Fruit fly (Drosophila melanogaster): ENCODE data around the gene MED31.
A peak's percentile ranks its signal among the peaks of the same experiment; 100 is the strongest.

The MED31 gene

DNA sequence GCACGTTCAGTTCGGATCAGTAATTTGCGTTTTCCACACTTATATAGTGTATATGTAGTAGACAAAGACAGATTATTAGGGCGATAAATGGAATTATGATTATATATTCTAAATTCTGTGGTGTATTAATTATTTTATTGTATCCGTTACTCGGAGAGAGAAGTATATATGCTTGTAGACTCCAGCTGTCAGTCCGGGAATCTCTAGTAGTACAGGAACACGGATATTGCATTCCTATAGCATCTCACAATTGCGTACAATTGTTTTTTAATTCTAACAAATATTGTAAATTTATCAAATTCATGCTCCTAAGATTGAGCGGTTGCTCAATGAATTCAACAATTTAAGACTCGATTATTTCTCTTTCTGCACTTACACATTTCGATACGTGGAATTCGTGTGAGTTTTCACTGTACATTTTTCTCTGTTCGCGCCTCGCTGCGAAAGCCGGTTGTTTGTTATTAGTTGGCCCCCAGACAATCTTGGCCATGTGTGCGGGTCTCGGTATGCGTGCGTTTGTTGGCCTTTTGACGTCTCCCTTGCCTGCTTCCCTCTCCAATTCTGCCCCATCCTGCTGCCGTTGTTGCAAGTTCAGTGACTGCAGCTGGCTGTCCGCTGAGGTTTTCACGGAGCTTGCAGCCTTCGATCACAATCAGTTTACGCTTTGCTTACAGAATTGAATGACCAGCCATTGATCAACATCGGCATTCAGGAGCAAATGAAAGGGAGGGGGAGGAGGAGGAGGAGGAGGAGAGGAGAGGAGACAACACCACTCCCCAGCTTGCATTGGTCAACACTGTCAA, 25.8 kb downstream of the MED31 start (continued):
- TF ChIP-seq corto (GFP tag; optimal IDR thresholded peaks at IDR 0.05), result no peak
- TF ChIP-seq CG10147 (GFP tag; optimal IDR thresholded peaks at IDR 0.05), result no peak
- TF ChIP-seq slbo (GFP tag; IDR thresholded peaks at IDR 0.05), result no peak
- TF ChIP-seq Usf (GFP tag; optimal IDR thresholded peaks at IDR 0.05), result no peak
- no peak for TF ChIP-seq CG8290 (GFP tag; optimal IDR thresholded peaks at IDR 0.05)
- TF ChIP-seq CG8290 (tag; optimal IDR thresholded peaks at IDR 0.05), result no peak
- no peak for TF ChIP-seq bab2 (GFP tag; optimal IDR thresholded peaks at IDR 0.05)
- no peak for TF ChIP-seq CG3995 (GFP tag; optimal IDR thresholded peaks at IDR 0.05)
- TF ChIP-seq Opbp (GFP tag; IDR thresholded peaks at IDR 0.05; ENCODE audit: partially characterized antibody), result 0 out of 3 replicates have a peak, but pooled peaks have one; percentile 19
- peak; percentile 50 for TF ChIP-seq kni (GFP tag; optimal IDR thresholded peaks at IDR 0.05)
- no peak for TF ChIP-seq CG10366 (GFP tag; IDR thresholded peaks at IDR 0.05)
- 0 out of 3 replicates have a peak, but pooled peaks have one; percentile 32 for TF ChIP-seq CG17361 (GFP tag; IDR thresholded peaks at IDR 0.05)
- no peak for TF ChIP-seq knrl (GFP tag; IDR thresholded peaks at IDR 0.05; ENCODE audit: partially characterized antibody)
- no peak for TF ChIP-seq Oaz (GFP tag; IDR thresholded peaks at IDR 0.05)
- TF ChIP-seq CkIIα-i1 (GFP tag; IDR thresholded peaks at IDR 0.05), result no peak
- no peak for TF ChIP-seq CG12219 (GFP tag; optimal IDR thresholded peaks at IDR 0.05)
- TF ChIP-seq Asciz (GFP tag; optimal IDR thresholded peaks at IDR 0.05), result peak; percentile 23
- TF ChIP-seq CG7745 (tag; optimal IDR thresholded peaks at IDR 0.05), result no peak
- TF ChIP-seq Hand (GFP tag; optimal IDR thresholded peaks at IDR 0.05), result no peak
- TF ChIP-seq E2f2 (GFP tag; IDR thresholded peaks at IDR 0.05), result no peak
- TF ChIP-seq CG33557 (GFP tag; optimal IDR thresholded peaks at IDR 0.05), result no peak
- TF ChIP-seq Fer2 (tag; optimal IDR thresholded peaks at IDR 0.05), result no peak
- peak; percentile 62 for TF ChIP-seq sens (GFP tag)
- TF ChIP-seq CG12391 (tag; optimal IDR thresholded peaks at IDR 0.05), result no peak
- TF ChIP-seq CG2202 (tag; optimal IDR thresholded peaks at IDR 0.05), result no peak
- no peak for TF ChIP-seq CG1602 (GFP tag; optimal IDR thresholded peaks at IDR 0.05)
- no peak for TF ChIP-seq Max (GFP tag; optimal IDR thresholded peaks at IDR 0.05)
- no peak for TF ChIP-seq CG4424 (GFP tag; optimal IDR thresholded peaks at IDR 0.05)
- TF ChIP-seq CG2712 (tag; optimal IDR thresholded peaks at IDR 0.05), result no peak
- TF ChIP-seq kay (GFP tag; optimal IDR thresholded peaks at IDR 0.05), result no peak

DNA sequence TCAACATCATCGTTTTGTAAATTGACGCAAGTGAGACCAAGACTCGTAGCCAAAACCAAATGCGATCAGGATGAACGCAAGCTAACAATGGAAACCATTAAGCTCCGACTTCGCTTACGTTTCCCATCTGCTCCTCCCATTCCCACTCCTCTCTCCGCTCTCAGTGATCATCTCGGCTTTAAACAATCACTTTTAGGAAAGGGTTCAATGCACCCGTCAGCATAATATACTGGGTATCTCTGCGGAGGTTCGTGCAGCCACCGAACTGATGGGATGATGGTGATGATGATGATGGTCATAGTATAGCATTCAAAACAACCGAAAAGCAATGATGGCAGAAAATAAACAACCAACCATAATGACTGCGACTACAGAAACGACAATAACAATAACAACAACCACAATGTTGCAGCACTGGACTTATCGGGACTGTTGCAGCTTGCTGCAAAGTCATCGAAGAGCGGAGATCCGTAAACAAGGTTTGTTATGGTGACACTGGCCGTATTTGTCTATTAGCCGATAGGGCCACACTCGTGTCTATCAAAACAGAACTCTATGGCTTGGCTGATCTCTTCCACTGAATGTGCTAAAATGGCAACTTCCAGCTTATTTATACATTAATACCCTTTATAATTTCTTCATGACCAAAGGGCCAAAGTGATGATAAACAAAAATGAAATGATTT, 35.4 kb downstream of the MED31 start:
- no peak for TF ChIP-seq bcd (GFP tag; optimal IDR thresholded peaks at IDR 0.05)
- peak; percentile 89 for TF ChIP-seq CG14710 (tag; optimal IDR thresholded peaks at IDR 0.05)
- peak; percentile 65 for TF ChIP-seq stwl (tag; optimal IDR thresholded peaks at IDR 0.05)

DNA sequence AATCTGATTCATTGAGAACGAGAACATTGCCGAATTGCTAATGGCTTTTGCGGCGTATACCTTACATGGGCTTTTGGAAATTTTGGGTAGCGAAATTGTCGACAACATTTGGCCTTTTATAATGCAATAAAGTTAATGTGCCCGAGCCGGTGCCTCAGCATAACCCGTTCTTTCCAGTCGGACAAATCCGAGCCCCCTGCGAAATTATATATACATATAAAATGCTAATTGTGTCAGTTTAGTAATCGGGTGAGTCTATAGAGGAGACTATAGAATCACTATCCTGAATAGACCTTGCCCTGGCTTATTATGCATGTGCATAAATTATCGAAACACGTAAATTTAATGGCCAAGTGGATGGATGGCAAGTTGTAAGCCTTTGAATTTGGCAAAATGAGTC, 36.6 kb downstream of the MED31 start:
- TF ChIP-seq sens (GFP tag) (no peak), CG7745 (tag; optimal IDR thresholded peaks at IDR 0.05) (no peak), chinmo (GFP tag; IDR thresholded peaks at IDR 0.05; ENCODE audit: partially characterized antibody) (0 out of 4 replicates have a peak, but pooled peaks have one; percentile 17), CG32532 (GFP tag; IDR thresholded peaks at IDR 0.05) (no peak), esg (GFP tag; conservative IDR thresholded peaks at IDR 0.05) (no peak), chm (GFP tag; IDR thresholded peaks at IDR 0.05) (no peak), ac (GFP tag; optimal IDR thresholded peaks at IDR 0.05) (no peak), lola (GFP tag; optimal IDR thresholded peaks at IDR 0.05) (no peak), Camta (GFP tag; optimal IDR thresholded peaks at IDR 0.05) (no peak), pzg (GFP tag; optimal IDR thresholded peaks at IDR 0.05) (no peak), CG12769 (tag; optimal IDR thresholded peaks at IDR 0.05) (peak; percentile 36), CG13894 (tag; optimal IDR thresholded peaks at IDR 0.05) (peak; percentile 95), CG17385 (GFP tag; optimal IDR thresholded peaks at IDR 0.05) (no peak), D19B (GFP tag; optimal IDR thresholded peaks at IDR 0.05) (no peak)
